Worm (Caenorhabditis elegans) whole organism, L3 larva: Measurements from ENCODE around the gene msp-55.

Experiments used
- R02D3.7 ChIP-seq: fragments of 150-350 bp; optimal IDR thresholded peaks from 2 replicates; lab custom pipeline; 2014; ENCODE audit warnings: missing biosample characterization, missing genetic modification characterization
- ZK546.5 ChIP-seq: sonication (generic microtip); optimal IDR thresholded peaks from 2 replicates; lab custom pipeline; 2017; ENCODE audit warnings: missing biosample characterization, missing genetic modification characterization
- aly-2 ChIP-seq: fragments of 150-350 bp; optimal IDR thresholded peaks from 2 replicates; lab custom pipeline; 2014; ENCODE audit warnings: missing biosample characterization, missing genetic modification characterization
- ama-1 ChIP-seq: fragments of 150-350 bp; optimal IDR thresholded peaks from 2 replicates; lab custom pipeline; 2018
- ceh-16 ChIP-seq: sonication (generic microtip); optimal IDR thresholded peaks from 2 replicates; lab custom pipeline; 2017; ENCODE audit warnings: missing biosample characterization, missing genetic modification characterization
- ceh-28 ChIP-seq: fragments of 150-350 bp; optimal IDR thresholded peaks from 2 replicates; lab custom pipeline; 2014; ENCODE audit warnings: missing biosample characterization, missing genetic modification reagents, missing genetic modification characterization
- ceh-82 ChIP-seq: fragments of 150-350 bp; optimal IDR thresholded peaks from 2 replicates; lab custom pipeline; 2014; ENCODE audit warnings: missing biosample characterization, missing genetic modification characterization
- ceh-9 ChIP-seq: sonication (generic microtip); optimal IDR thresholded peaks from 2 replicates; lab custom pipeline; 2018; ENCODE audit warnings: missing biosample characterization, missing genetic modification characterization
- daf-12 ChIP-seq: fragments of 150-350 bp; optimal IDR thresholded peaks from 2 replicates; lab custom pipeline; 2014; ENCODE audit warnings: missing biosample characterization, missing genetic modification reagents, missing genetic modification characterization
- egl-27 ChIP-seq: sonication (generic microtip); optimal IDR thresholded peaks from 4 replicates; lab custom pipeline; 2017; ENCODE audit warnings: missing biosample characterization, missing genetic modification reagents, missing genetic modification characterization
- egl-5 ChIP-seq: fragments of 150-350 bp; optimal IDR thresholded peaks from 2 replicates; lab custom pipeline; 2017; ENCODE audit warnings: missing biosample characterization, missing genetic modification reagents, missing genetic modification characterization, inconsistent platforms
- elt-1 ChIP-seq: fragments of 150-350 bp; optimal IDR thresholded peaks from 2 replicates; lab custom pipeline; 2014; ENCODE audit warnings: missing biosample characterization, missing genetic modification characterization
- elt-2 ChIP-seq: sonication (generic microtip); optimal IDR thresholded peaks from 2 replicates; lab custom pipeline; 2016; ENCODE audit warnings: missing genetic modification reagents, mild to moderate bottlenecking, missing genetic modification characterization, missing compliant biosample characterization
- elt-3 ChIP-seq, 3 experiments: fragments of 150-350 bp in 1 of 3; sonication (generic microtip) in 2 of 3; optimal IDR thresholded peaks; 2 replicates in 2 of 3; 4 replicates in 1 of 3; lab custom pipeline; 2014 to 2017; ENCODE audit warnings: missing biosample characterization in 3 of 3, missing genetic modification characterization in 3 of 3
- eor-1 ChIP-seq, 2 experiments: fragments of 150-350 bp; optimal IDR thresholded peaks; 2 replicates each; lab custom pipeline; 2014 to 2018; ENCODE audit warnings: missing biosample characterization in 2 of 2, missing genetic modification characterization in 2 of 2
- fkh-10 ChIP-seq: sonication (generic microtip); optimal IDR thresholded peaks from 2 replicates; lab custom pipeline; 2017; ENCODE audit warnings: missing biosample characterization, missing genetic modification reagents, missing genetic modification characterization
- fkh-2 ChIP-seq: fragments of 150-350 bp; optimal IDR thresholded peaks from 2 replicates; lab custom pipeline; 2014; ENCODE audit warnings: missing biosample characterization, missing genetic modification reagents, missing genetic modification characterization
- fos-1 ChIP-seq: fragments of 150-350 bp; optimal IDR thresholded peaks from 2 replicates; lab custom pipeline; 2014; ENCODE audit warnings: missing biosample characterization, missing genetic modification characterization
- hmg-11 ChIP-seq: sonication (generic microtip); optimal IDR thresholded peaks from 2 replicates; lab custom pipeline; 2016; ENCODE audit warnings: missing genetic modification characterization, missing compliant biosample characterization
- jun-1 ChIP-seq: fragments of 150-350 bp; optimal IDR thresholded peaks from 2 replicates; lab custom pipeline; 2014; ENCODE audit warnings: missing biosample characterization, missing genetic modification reagents, missing genetic modification characterization
- lin-15B ChIP-seq: fragments of 150-350 bp; optimal IDR thresholded peaks from 2 replicates; lab custom pipeline; 2014; ENCODE audit warnings: missing biosample characterization, missing genetic modification characterization
- lin-39 ChIP-seq: fragments of 150-350 bp; optimal IDR thresholded peaks from 2 replicates; lab custom pipeline; 2018; ENCODE audit warnings: missing biosample characterization, missing genetic modification reagents, missing genetic modification characterization
- lsy-12 ChIP-seq: sonication (generic microtip); optimal IDR thresholded peaks from 2 replicates; lab custom pipeline; 2016; ENCODE audit warnings: mild to moderate bottlenecking, missing genetic modification characterization, missing compliant biosample characterization
- mdl-1 ChIP-seq: fragments of 150-350 bp; optimal IDR thresholded peaks from 2 replicates; lab custom pipeline; 2014; ENCODE audit warnings: missing biosample characterization, missing genetic modification characterization
- mml-1 ChIP-seq: fragments of 150-350 bp; sonication (generic microtip); optimal IDR thresholded peaks from 3 replicates; lab custom pipeline; 2014; ENCODE audit warnings: missing biosample characterization, missing genetic modification characterization
- nfya-1 ChIP-seq: sonication (generic microtip); optimal IDR thresholded peaks from 2 replicates; lab custom pipeline; 2017; ENCODE audit warnings: missing genetic modification characterization, mild to moderate bottlenecking, missing compliant biosample characterization, antibody characterized with exemption, moderate library complexity; ENCODE audit not compliant: insufficient read depth
- nhr-11 ChIP-seq: fragments of 150-350 bp; optimal IDR thresholded peaks from 2 replicates; lab custom pipeline; 2014; ENCODE audit warnings: missing biosample characterization, missing genetic modification characterization
- nhr-12 ChIP-seq: fragments of 150-350 bp; optimal IDR thresholded peaks from 2 replicates; lab custom pipeline; 2014; ENCODE audit warnings: missing biosample characterization, missing genetic modification characterization
- nhr-23 ChIP-seq: fragments of 150-350 bp; optimal IDR thresholded peaks from 2 replicates; lab custom pipeline; 2014; ENCODE audit warnings: missing biosample characterization, missing genetic modification reagents, missing genetic modification characterization
- nhr-237 ChIP-seq: fragments of 150-350 bp; optimal IDR thresholded peaks from 2 replicates; lab custom pipeline; 2014; ENCODE audit warnings: missing biosample characterization, missing genetic modification characterization
- nhr-25 ChIP-seq: sonication (generic microtip); optimal IDR thresholded peaks from 2 replicates; lab custom pipeline; 2017; ENCODE audit warnings: missing biosample characterization, missing genetic modification characterization
- nhr-28 ChIP-seq: fragments of 150-350 bp; optimal IDR thresholded peaks from 2 replicates; lab custom pipeline; 2014; ENCODE audit warnings: missing biosample characterization, missing genetic modification characterization
- nhr-43 ChIP-seq: sonication (generic microtip); optimal IDR thresholded peaks from 2 replicates; lab custom pipeline; 2016; ENCODE audit warnings: mild to moderate bottlenecking, missing genetic modification characterization, missing compliant biosample characterization; ENCODE audit not compliant: poor library complexity, severe bottlenecking
- nhr-76 ChIP-seq: fragments of 150-350 bp; sonication (generic microtip); optimal IDR thresholded peaks from 5 replicates; lab custom pipeline; 2014; ENCODE audit warnings: missing biosample characterization, missing genetic modification characterization
- nhr-77 ChIP-seq: fragments of 150-350 bp; optimal IDR thresholded peaks from 2 replicates; lab custom pipeline; 2014; ENCODE audit warnings: missing biosample characterization, missing genetic modification characterization
- pha-4 ChIP-seq: fragments of 150-350 bp; optimal IDR thresholded peaks from 2 replicates; lab custom pipeline; 2014; ENCODE audit warnings: missing biosample characterization, missing genetic modification reagents, missing genetic modification characterization
- pqm-1 ChIP-seq: fragments of 150-350 bp; optimal IDR thresholded peaks from 2 replicates; lab custom pipeline; 2017; ENCODE audit warnings: missing biosample characterization, missing genetic modification characterization, inconsistent platforms
- sea-2 ChIP-seq: fragments of 150-350 bp; sonication (generic microtip); optimal IDR thresholded peaks from 4 replicates; lab custom pipeline; 2014; ENCODE audit warnings: missing biosample characterization, missing genetic modification reagents, missing genetic modification characterization
- skn-1 ChIP-seq: fragments of 150-350 bp; optimal IDR thresholded peaks from 2 replicates; lab custom pipeline; 2014; ENCODE audit warnings: missing biosample characterization, missing genetic modification characterization
- snpc-4 ChIP-seq: fragments of 150-350 bp; optimal IDR thresholded peaks from 2 replicates; lab custom pipeline; 2014; ENCODE audit warnings: missing biosample characterization, missing genetic modification characterization
- tbx-2 ChIP-seq: sonication (generic microtip); optimal IDR thresholded peaks from 2 replicates; lab custom pipeline; 2016; ENCODE audit warnings: mild to moderate bottlenecking, missing genetic modification characterization, missing compliant biosample characterization
- unc-62 ChIP-seq: fragments of 150-350 bp; sonication (generic microtip); optimal IDR thresholded peaks from 4 replicates; lab custom pipeline; 2014; ENCODE audit warnings: missing biosample characterization, missing genetic modification reagents, missing genetic modification characterization
- zag-1 ChIP-seq: fragments of 150-350 bp; optimal IDR thresholded peaks from 2 replicates; lab custom pipeline; 2014; ENCODE audit warnings: missing biosample characterization, missing genetic modification characterization
- ztf-11 ChIP-seq: fragments of 150-350 bp; optimal IDR thresholded peaks from 2 replicates; lab custom pipeline; 2014; ENCODE audit warnings: missing biosample characterization, missing genetic modification characterization
- ztf-4 ChIP-seq: fragments of 150-350 bp; optimal IDR thresholded peaks from 2 replicates; lab custom pipeline; 2014; ENCODE audit warnings: missing biosample characterization, missing genetic modification characterization

The msp-55 gene

ce11 chrIV:5100145-5100544 lies 44.3 kb upstream of the msp-55 start:
- no peak for TF ChIP-seq nhr-43
- TF ChIP-seq egl-5 (tag; lab: Kevin White, UChicago): no peak
- no peak for TF ChIP-seq tbx-2
- TF ChIP-seq lin-39: peak; percentile 80
- no peak for TF ChIP-seq elt-1 (tag; lab: Kevin White, UChicago)
- peak; percentile 46 for TF ChIP-seq pha-4
- no peak for TF ChIP-seq nhr-77 (tag; lab: Kevin White, UChicago)
- peak; percentile 57 for TF ChIP-seq nfya-1
- no peak for TF ChIP-seq ceh-28
- no peak for TF ChIP-seq ztf-4 (tag; lab: Kevin White, UChicago)
- TF ChIP-seq egl-27 (tag; lab: Kevin White, UChicago): peak; percentile 4
- no peak for TF ChIP-seq unc-62 (GFP tag; lab: Kevin White, UChicago)
- no peak for TF ChIP-seq ceh-82 (tag; lab: Kevin White, UChicago)
- TF ChIP-seq snpc-4 (tag; lab: Kevin White, UChicago): peak; percentile 4
- TF ChIP-seq jun-1: no peak
- no peak for TF ChIP-seq ceh-9
- TF ChIP-seq mdl-1: no peak
- TF ChIP-seq nhr-237 (tag; lab: Kevin White, UChicago): no peak
- TF ChIP-seq nhr-28 (tag; lab: Kevin White, UChicago): no peak
- no peak for TF ChIP-seq eor-1 (tag; optimal IDR thresholded peaks at IDR 0.05; lab: Kevin White, UChicago)
- TF ChIP-seq nhr-76: no peak
- no peak for TF ChIP-seq elt-3 (tag; optimal IDR thresholded peaks at IDR 0.05; lab: Kevin White, UChicago)
- TF ChIP-seq nhr-25: no peak
- TF ChIP-seq nhr-12 (tag; lab: Kevin White, UChicago): no peak
- no peak for TF ChIP-seq nhr-23 (tag; lab: Kevin White, UChicago)
- no peak for TF ChIP-seq zag-1
- no peak for TF ChIP-seq elt-2 (tag; lab: Kevin White, UChicago)
- no peak for TF ChIP-seq aly-2 (tag; lab: Kevin White, UChicago)
- no peak for TF ChIP-seq fkh-2 (tag; lab: Kevin White, UChicago)
- no peak for TF ChIP-seq nhr-11 (tag; lab: Kevin White, UChicago)
- no peak for TF ChIP-seq fos-1 (tag; lab: Kevin White, UChicago)
- no peak for TF ChIP-seq ZK546.5
- TF ChIP-seq R02D3.7: no peak
- TF ChIP-seq ama-1 (lab: Kevin White, UChicago): no peak
- TF ChIP-seq lsy-12: no peak
- TF ChIP-seq ceh-16 (tag; lab: Kevin White, UChicago): no peak
- TF ChIP-seq pqm-1 (tag; lab: Kevin White, UChicago): no peak
- TF ChIP-seq daf-12: no peak
- TF ChIP-seq ztf-11 (tag; lab: Kevin White, UChicago): no peak
- no peak for TF ChIP-seq skn-1 (tag; lab: Kevin White, UChicago)
- TF ChIP-seq hmg-11: peak; percentile 19

- TF ChIP-seq nhr-76 (no peak), tbx-2 (no peak), fkh-10 (no peak), ceh-9 (no peak), mdl-1 (no peak), nhr-11 (tag; lab: Kevin White, UChicago) (no peak)
These were observed 37.6 kb upstream of the msp-55 start for ce11 chrIV:5093462-5093861.

ce11 chrIV:5090993-5091793 lies 35.4 kb upstream of the msp-55 start, which contains the start of the genes snpn-1 and C02B10.4:
Gene snpn-1, minus strand, starts transcription at chrIV:5091043.
Gene C02B10.4, plus strand, starts transcription at chrIV:5091586.
- no peak for TF ChIP-seq egl-27 (tag; lab: Kevin White, UChicago)
- no peak for TF ChIP-seq nhr-25
- peak; percentile 24 for TF ChIP-seq ceh-28
- no peak for TF ChIP-seq mml-1 (tag; lab: Kevin White, UChicago)
- TF ChIP-seq snpc-4 (tag; lab: Kevin White, UChicago): peak; percentile 10
- TF ChIP-seq pqm-1 (tag; lab: Kevin White, UChicago): peak; percentile 3
- peak; percentile 37 for TF ChIP-seq lin-15B
- TF ChIP-seq pha-4: peak; percentile 52
- peak; percentile 22 for TF ChIP-seq sea-2 (GFP tag; lab: Kevin White, UChicago)
- TF ChIP-seq daf-12: no peak
- TF ChIP-seq egl-5 (tag; lab: Kevin White, UChicago): no peak
- TF ChIP-seq lin-39: peak; percentile 76
- peak; percentile 33 for TF ChIP-seq skn-1 (tag; lab: Kevin White, UChicago)
- TF ChIP-seq hmg-11: peak; percentile 34
- TF ChIP-seq elt-2 (tag; lab: Kevin White, UChicago): peak; percentile 11
- TF ChIP-seq mdl-1: no peak
- peak; percentile 5 for TF ChIP-seq nhr-43
- TF ChIP-seq nfya-1: peak; percentile 82
- TF ChIP-seq nhr-76: no peak
